Worm (Caenorhabditis elegans): Measurements from ENCODE around the gene C06B3.16.

The C06B3.16 gene

DNA sequence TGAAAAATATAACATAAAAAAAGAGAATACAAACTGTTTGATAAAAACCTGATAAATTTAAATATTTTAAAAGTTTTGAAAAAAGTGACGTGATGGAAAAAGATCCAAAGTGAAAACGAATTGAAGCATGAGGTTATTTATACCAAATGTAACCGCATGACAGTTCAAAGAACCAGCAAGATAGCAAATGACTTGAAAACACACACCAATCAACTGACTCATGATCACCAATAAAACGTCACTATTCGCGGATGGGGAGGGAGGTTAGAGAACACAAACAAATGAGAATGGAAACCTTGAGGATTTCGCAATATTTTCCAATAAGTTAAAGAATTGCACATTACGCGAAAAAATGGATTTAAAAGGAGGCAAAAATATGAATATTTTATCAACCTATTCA, 21.9 kb upstream of the C06B3.16 start, which contains the start of gene C06B3.7 (continued):
- TF ChIP-seq rcor-1 (GFP tag; IDR thresholded peaks at IDR 0.05): 0 out of 2 replicates have a peak, but pooled peaks have one; percentile 8
- TF ChIP-seq F22D6.2 (tag; optimal IDR thresholded peaks at IDR 0.05): no peak
- TF ChIP-seq tbx-9 (tag; optimal IDR thresholded peaks at IDR 0.05; ENCODE audit: borderline replicate concordance): no peak
- no peak for TF ChIP-seq ceh-40 (GFP tag; IDR thresholded peaks at IDR 0.05)
- no peak for TF ChIP-seq snpc-1.3 (tag; optimal IDR thresholded peaks at IDR 0.05; ENCODE audit: insufficient read depth)
- peak; percentile 96 for TF ChIP-seq atf-7 (tag; optimal IDR thresholded peaks at IDR 0.05)
- no peak for TF ChIP-seq zfh-2 (GFP tag; conservative IDR thresholded peaks at IDR 0.05)
- peak; percentile 14 for TF ChIP-seq F23B12.7 (tag; optimal IDR thresholded peaks at IDR 0.05; ENCODE audit: insufficient read depth)
- no peak for TF ChIP-seq snpc-3.4 (tag; optimal IDR thresholded peaks at IDR 0.05)
- TF ChIP-seq C17E4.6 (GFP tag; IDR thresholded peaks at IDR 0.05): no peak
- peak; percentile 37; the same call in 1 of the 2 replicates for TF ChIP-seq egl-44 (GFP tag; IDR thresholded peaks at IDR 0.05)
- no peak for TF ChIP-seq F49E8.2 (tag; optimal IDR thresholded peaks at IDR 0.05; ENCODE audit: insufficient read depth)
- no peak for TF ChIP-seq F37B4.10 (GFP tag; IDR thresholded peaks at IDR 0.05)
- no peak for TF ChIP-seq rpc-1 (optimal IDR thresholded peaks at IDR 0.05)
- no peak for TF ChIP-seq rpc-1 (tag; optimal IDR thresholded peaks at IDR 0.05)
- no peak for TF ChIP-seq sdz-38 (tag; optimal IDR thresholded peaks at IDR 0.05)
- no peak for TF ChIP-seq F39B2.1 (GFP tag; IDR thresholded peaks at IDR 0.05)
- no peak for TF ChIP-seq F52B5.7 (tag; optimal IDR thresholded peaks at IDR 0.05)
- no peak for TF ChIP-seq cebp-2 (GFP tag; IDR thresholded peaks at IDR 0.05)
- TF ChIP-seq snpc-1.1 (tag; optimal IDR thresholded peaks at IDR 0.05; ENCODE audit: insufficient read depth): no peak
- TF ChIP-seq nhr-80 (tag; optimal IDR thresholded peaks at IDR 0.05): peak; percentile 83
- no peak for TF ChIP-seq ccch-3 (GFP tag; optimal IDR thresholded peaks at IDR 0.05)
- no peak for TF ChIP-seq lsl-1 (GFP tag; optimal IDR thresholded peaks at IDR 0.05)
- no peak for TF ChIP-seq Y56A3A.18 (GFP tag; IDR thresholded peaks at IDR 0.05)
- TF ChIP-seq attf-3 (GFP tag; conservative IDR thresholded peaks at IDR 0.05): no peak
- no peak for TF ChIP-seq unc-130 (GFP tag; optimal IDR thresholded peaks at IDR 0.05)
- no peak for TF ChIP-seq hmg-20 (GFP tag; IDR thresholded peaks at IDR 0.05)
- TF ChIP-seq hlh-12 (tag; optimal IDR thresholded peaks at IDR 0.05): no peak
- TF ChIP-seq unc-62 (GFP tag; optimal IDR thresholded peaks at IDR 0.05): peak; percentile 62
- TF ChIP-seq lin-54 (GFP tag; optimal IDR thresholded peaks at IDR 0.05): no peak
- TF ChIP-seq tbp1 (GFP tag; optimal IDR thresholded peaks at IDR 0.05): peak; percentile 55
- no peak for TF ChIP-seq die-1 (tag; optimal IDR thresholded peaks at IDR 0.05)
- no peak; the same call in 1 of the 2 replicates for TF ChIP-seq hmg-1.2 (GFP tag; IDR thresholded peaks at IDR 0.05)
- TF ChIP-seq him-1 (tag; optimal IDR thresholded peaks at IDR 0.05): no peak
- TF ChIP-seq snpc-4 (GFP tag; optimal IDR thresholded peaks at IDR 0.05): no peak
- peak in 2 of 4 experiments; percentile 1 to 51 for TF ChIP-seq snpc-4 (tag; optimal IDR thresholded peaks at IDR 0.05)
- no peak for TF ChIP-seq gei-17 (GFP tag; optimal IDR thresholded peaks at IDR 0.05)
- no peak for TF ChIP-seq nfya-1 (tag; optimal IDR thresholded peaks at IDR 0.05; ENCODE audit: borderline replicate concordance, insufficient read depth)
- no peak for TF ChIP-seq repo-1 (tag; optimal IDR thresholded peaks at IDR 0.05)
- peak; percentile 71 for TF ChIP-seq lin-40 (tag; optimal IDR thresholded peaks at IDR 0.05)
- TF ChIP-seq egrh-3 (GFP tag; IDR thresholded peaks at IDR 0.05): no peak
- TF ChIP-seq fkh-3 (tag; optimal IDR thresholded peaks at IDR 0.05): no peak
- TF ChIP-seq K11D2.4 (GFP tag; IDR thresholded peaks at IDR 0.05): peak; percentile 45; the same call in 1 of the 2 replicates
- no peak for TF ChIP-seq hsf-1 (GFP tag; IDR thresholded peaks at IDR 0.05)
- no peak for TF ChIP-seq nhr-90 (tag; optimal IDR thresholded peaks at IDR 0.05)
- peak; percentile 65 for TF ChIP-seq K12H6.12 (tag; optimal IDR thresholded peaks at IDR 0.05)
- TF ChIP-seq D2030.7 (GFP tag; IDR thresholded peaks at IDR 0.05): no peak
- no peak for TF ChIP-seq attf-6 (GFP tag; IDR thresholded peaks at IDR 0.05)
- TF ChIP-seq sptf-2 (GFP tag; optimal IDR thresholded peaks at IDR 0.05): no peak
- no peak for TF ChIP-seq B0336.3 (GFP tag; IDR thresholded peaks at IDR 0.05)
